Worm (Caenorhabditis elegans) whole organism, L4/young adult: ENCODE results near the gene ric-3.

Experiments used
- W03F9.2 ChIP-seq: fragments of 150-350 bp; optimal IDR thresholded peaks from 2 replicates; lab custom pipeline; 2014; ENCODE audit warnings: missing biosample characterization, missing genetic modification characterization
- dao-5 ChIP-seq: sonication (generic microtip); optimal IDR thresholded peaks from 2 replicates; lab custom pipeline; 2016; ENCODE audit warnings: missing genotype, missing genetic modification characterization, moderate library complexity, missing compliant biosample characterization
- him-1 ChIP-seq: sonication (generic microtip); optimal IDR thresholded peaks from 2 replicates; lab custom pipeline; 2016; ENCODE audit warnings: missing genotype, missing genetic modification reagents, missing genetic modification characterization, missing compliant biosample characterization

ric-3 gene

DNA sequence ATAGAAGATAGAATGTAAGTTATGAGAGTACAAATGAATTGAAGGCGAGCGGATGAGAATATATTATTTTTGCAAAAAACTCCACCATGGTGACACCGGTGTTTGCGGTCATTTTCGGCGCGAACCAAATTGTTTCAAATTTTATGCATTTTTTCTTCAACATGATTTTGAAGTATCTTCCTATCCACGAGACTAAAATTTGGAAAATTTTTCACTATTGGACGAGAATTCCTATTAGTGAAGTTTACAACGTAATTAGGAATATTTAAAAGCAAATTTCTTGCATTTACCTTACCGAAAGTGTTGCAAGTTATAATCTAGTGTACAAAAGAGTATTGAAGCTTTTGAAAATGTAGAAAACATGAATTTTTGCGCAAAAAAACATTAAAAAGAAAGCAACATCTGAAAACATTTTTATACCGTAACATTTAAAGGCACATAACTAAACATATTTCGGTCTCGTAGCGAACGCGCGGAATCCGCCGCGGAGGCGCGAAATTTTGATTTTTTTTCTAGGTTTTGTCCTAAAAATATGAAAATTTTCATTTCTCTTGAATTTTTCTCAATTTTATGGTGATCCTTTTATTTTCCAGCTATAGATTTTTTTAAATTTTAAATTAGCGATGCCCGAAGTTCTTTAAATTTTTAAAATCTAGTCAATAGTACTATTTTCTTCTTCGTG, 21.5 kb upstream of the ric-3 start, which contains the start of gene sgo-1:
TSS of gene sgo-1 (minus strand) at position 51 of the 682 bp plus-strand sequence.
- no peak for TF ChIP-seq him-1 (tag; lab: Kevin White, UChicago)
- peak; percentile 52 for TF ChIP-seq W03F9.2 (tag; lab: Kevin White, UChicago)

ce11 chrIV:7800338-7800737, 17.7 kb upstream of the ric-3 start:
- TF ChIP-seq W03F9.2 (tag; lab: Kevin White, UChicago) (no peak), him-1 (tag; lab: Kevin White, UChicago) (no peak), dao-5 (no peak)

DNA sequence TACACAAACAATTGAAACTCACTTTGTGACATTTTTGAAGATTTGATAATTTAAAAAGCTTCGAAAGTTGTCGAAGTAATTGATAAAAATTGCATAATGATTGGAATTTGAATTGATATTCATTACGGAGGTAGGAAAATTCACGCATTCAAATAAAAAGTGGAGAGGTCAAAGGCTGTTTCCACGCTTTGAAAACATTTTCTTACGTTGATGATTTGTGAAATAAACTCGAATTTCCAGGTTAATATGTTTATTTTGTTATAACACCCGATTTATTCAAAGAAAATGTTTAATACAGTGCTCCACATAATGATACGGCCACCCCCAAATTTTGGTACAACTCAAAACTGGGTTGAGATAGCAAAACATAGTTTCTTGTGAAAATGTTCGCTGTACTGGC, 14.8 kb upstream of the ric-3 start, which contains the start of gene C33H5.16:
TSS of gene C33H5.16 (minus strand) at position 101 of the 400 bp plus-strand sequence.
- no peak for TF ChIP-seq him-1 (tag; lab: Kevin White, UChicago)
- no peak for TF ChIP-seq dao-5
- no peak for TF ChIP-seq W03F9.2 (tag; lab: Kevin White, UChicago)

DNA sequence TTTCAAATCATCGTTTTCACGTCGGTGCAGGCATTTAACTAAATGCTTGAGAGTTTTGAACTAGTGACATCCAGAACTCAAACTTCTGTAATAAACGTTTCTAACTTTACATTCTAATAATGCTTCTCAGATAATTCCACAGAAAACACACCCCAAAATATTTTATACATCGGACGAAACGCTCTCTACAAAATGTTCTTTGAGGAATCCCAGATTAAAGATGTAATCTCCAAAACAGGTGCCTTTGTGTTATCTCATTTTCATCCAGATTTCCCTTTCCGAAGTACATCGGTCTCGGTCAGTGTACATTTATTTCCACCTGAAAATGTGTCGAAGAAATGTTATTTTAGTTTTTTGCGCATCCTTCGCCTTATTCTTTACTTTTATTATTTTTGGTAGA, 13.3 kb upstream of the ric-3 start, which contains the start of gene C33H5.2:
TSS of gene C33H5.2 (plus strand) at position 301 of the 400 bp plus-strand sequence.
- TF ChIP-seq him-1 (tag; lab: Kevin White, UChicago) (no peak), dao-5 (no peak), W03F9.2 (tag; lab: Kevin White, UChicago) (no peak)

ce11 chrIV:7808583-7808982, 9.5 kb upstream of the ric-3 start, which contains the start of gene C33H5.1:
TSS of gene C33H5.1 (plus strand) at chrIV:7808912.
- TF ChIP-seq him-1 (tag; lab: Kevin White, UChicago): no peak
- no peak for TF ChIP-seq dao-5
- no peak for TF ChIP-seq W03F9.2 (tag; lab: Kevin White, UChicago)

- TF ChIP-seq dao-5: no peak
- no peak for TF ChIP-seq W03F9.2 (tag; lab: Kevin White, UChicago)
- no peak for TF ChIP-seq him-1 (tag; lab: Kevin White, UChicago)
These were observed 5.3 kb upstream of the ric-3 start, which contains the start of gene zgpa-1 for ce11 chrIV:7812709-7813108. TSS of gene zgpa-1 (minus strand) at chrIV:7812809.

DNA sequence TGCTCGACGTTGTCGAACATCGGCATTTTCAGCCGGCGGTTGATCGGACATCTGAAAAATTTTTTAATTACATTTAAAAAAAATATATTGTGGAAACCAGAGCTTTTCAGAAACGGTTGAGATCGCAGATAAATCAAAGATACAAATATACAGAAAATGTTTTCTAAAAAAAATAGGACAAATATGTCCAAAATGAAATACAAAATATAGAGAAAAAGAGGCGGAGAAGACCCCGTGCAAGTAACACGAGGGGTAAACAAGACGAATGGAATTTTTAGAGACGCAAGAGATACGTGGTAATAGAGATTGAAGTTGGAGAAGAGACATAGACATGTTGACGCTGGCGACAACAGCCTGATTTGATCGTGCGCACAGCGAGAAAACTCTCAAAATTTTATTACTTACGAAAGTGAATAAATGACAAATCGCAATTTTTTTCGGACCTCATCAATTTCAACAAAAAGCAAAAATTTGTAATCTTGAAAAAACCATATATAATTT, 2.3 kb upstream of the ric-3 start, which contains the start of gene cdgs-1:
TSS of gene cdgs-1 (minus strand) at position 51 of the 501 bp plus-strand sequence.
- TF ChIP-seq him-1 (tag; lab: Kevin White, UChicago) (no peak), dao-5 (no peak), W03F9.2 (tag; lab: Kevin White, UChicago) (no peak)

DNA sequence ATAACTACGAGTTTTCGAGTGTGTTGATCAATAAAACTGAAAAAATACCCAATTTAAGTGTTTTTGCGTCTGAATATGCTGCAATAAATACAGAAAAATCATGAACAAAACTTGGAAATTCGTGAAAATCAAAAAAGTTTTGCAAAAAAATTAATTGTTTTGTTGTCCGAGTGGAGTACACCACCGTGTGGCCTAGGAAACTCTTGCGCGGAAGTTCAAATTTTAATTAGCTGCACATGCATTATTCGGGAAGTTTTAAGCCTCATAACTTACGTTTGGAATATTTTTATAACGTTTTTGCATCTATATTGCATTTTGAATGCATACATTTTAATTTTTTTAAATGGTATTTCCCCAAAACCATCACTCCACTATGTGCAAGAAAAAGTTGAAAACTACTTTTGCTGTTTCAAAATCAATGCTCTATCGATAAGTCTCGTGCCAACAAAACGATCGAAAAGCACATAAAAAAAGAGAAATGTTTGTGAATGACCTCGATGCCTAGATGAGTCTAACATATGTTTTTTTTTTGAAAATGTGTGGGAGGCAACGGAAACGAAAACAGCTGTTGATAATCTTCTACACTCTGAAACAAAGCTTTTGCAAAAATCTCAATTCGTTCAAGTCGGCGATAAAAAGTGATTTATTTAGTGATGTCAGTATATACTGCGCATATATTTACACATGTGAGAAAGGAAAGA, 1.5 kb upstream of the ric-3 start:
- TF ChIP-seq W03F9.2 (tag; lab: Kevin White, UChicago) (peak; percentile 21), dao-5 (no peak)

DNA sequence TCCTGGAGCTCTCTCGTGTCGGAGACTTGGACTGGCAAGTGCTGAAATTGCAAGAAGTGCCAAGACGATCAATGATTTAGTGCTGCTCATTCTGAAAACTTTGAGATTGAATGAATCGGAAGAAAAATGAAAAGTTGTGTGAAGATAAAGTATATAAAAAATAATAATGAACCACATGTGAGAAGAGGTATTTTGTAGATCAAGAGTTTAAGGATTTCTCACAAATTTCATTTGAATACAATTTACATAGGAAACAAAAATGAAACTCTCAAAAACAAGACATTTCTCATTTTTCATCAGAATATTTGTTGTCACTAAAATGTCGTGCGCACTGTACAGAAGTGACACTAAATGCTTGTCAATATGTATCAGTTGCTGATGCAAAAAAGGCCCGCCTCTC, 4.5 kb downstream of the ric-3 start, which contains the start of gene T14A8.2:
TSS of gene T14A8.2 (minus strand) at position 101 of the 400 bp plus-strand sequence.
- no peak for TF ChIP-seq dao-5
- TF ChIP-seq W03F9.2 (tag; lab: Kevin White, UChicago): no peak
- no peak for TF ChIP-seq him-1 (tag; lab: Kevin White, UChicago)

DNA sequence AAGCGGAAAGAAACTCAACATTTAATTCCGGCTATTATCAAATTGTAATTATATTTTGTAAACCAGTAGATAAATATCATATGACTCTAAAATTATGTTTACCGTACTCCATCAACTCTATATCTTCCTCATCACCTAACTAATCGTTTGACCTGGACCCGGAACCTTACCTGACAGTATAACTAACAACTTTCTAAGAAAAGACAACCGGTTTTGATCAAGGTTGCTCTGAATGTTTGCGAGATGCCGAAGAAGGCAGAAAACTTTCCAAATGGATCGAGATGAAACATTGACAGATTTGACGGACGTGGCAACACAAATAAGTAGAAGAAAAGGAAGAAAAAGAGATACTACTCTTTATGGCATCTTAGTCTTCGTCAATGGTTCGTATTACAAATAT, 6.6 kb downstream of the ric-3 start:
- no peak for TF ChIP-seq dao-5
- no peak for TF ChIP-seq W03F9.2 (tag; lab: Kevin White, UChicago)
- TF ChIP-seq him-1 (tag; lab: Kevin White, UChicago): no peak

DNA sequence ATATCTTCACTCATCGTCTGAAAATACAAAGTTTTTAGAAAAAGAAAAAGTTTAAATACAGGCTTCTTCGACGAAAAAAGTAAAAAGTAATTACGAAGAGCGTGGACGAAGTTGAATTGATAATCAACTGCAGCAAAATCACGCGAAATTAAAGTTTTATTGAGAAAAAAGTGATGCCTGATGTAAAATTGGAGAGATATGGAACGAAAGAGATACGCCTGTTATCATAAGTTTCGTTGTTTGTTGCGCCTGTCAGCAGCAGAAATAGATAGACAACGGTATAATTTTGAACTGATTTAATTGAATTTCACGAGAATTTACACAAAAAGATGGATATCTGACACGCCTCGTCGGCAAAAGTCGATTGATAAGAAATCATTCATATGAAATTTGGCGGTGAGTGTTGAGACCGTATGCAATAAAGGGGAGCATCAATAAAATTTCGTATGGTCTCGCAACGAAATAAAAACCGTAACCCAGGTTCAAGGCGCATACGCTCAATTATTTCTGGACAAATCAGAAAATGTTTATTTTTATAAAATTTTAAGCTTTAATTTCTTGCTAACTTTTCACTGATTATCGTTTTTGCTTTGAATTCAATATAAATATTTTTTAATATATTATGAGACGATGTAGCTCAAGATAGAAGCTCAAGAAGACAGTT, 11.4 kb downstream of the ric-3 start, which contains the start of gene C06A6.4:
TSS of gene C06A6.4 (minus strand) at position 24 of the 664 bp plus-strand sequence.
- no peak for TF ChIP-seq him-1 (tag; lab: Kevin White, UChicago)
- peak; percentile 61 for TF ChIP-seq W03F9.2 (tag; lab: Kevin White, UChicago)
- TF ChIP-seq dao-5: no peak

ce11 chrIV:7830151-7830550, 12.1 kb downstream of the ric-3 start, which contains the start of gene mvb-12:
TSS of gene mvb-12 (plus strand) at chrIV:7830525.
- TF ChIP-seq dao-5: no peak
- no peak for TF ChIP-seq W03F9.2 (tag; lab: Kevin White, UChicago)
- no peak for TF ChIP-seq him-1 (tag; lab: Kevin White, UChicago)

ce11 chrIV:7834625-7835228, 16.7 kb downstream of the ric-3 start, which contains the start of gene erp-44.2:
TSS of gene erp-44.2 (minus strand) at chrIV:7834675.
- no peak for TF ChIP-seq him-1 (tag; lab: Kevin White, UChicago)
- TF ChIP-seq dao-5: no peak
- no peak for TF ChIP-seq W03F9.2 (tag; lab: Kevin White, UChicago)
